Worm (Caenorhabditis elegans): ENCODE data around the gene lsm-3.

DNA sequence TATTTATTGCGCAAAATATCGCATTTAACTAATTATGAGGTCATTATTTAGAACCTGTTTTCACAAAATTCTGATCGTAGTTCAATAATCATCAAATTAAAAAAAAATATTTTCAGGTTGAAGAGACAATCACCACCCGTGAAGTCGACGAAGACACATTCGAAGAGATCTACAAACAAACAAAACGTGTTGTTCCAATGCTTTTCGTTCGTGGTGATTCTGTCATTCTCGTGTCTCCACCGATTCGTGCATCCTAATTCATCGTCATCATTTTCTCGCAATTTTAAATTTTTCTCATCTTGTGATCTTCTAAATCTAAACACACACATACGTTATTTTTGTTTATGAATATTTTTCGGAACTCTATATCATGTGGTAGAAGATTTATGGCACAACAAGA lies 1.8 kb downstream of the lsm-3 start:
- TF ChIP-seq ref-1 (GFP tag; conservative IDR thresholded peaks at IDR 0.05), result no peak
- no peak for TF ChIP-seq T22C8.4 (GFP tag; IDR thresholded peaks at IDR 0.05)
- no peak for TF ChIP-seq ztf-29 (GFP tag; IDR thresholded peaks at IDR 0.05)
- no peak for TF ChIP-seq cog-1 (tag; optimal IDR thresholded peaks at IDR 0.05)
- no peak for TF ChIP-seq med-1 (GFP tag; optimal IDR thresholded peaks at IDR 0.05; ENCODE audit: insufficient read depth)
- TF ChIP-seq tab-1 (GFP tag; IDR thresholded peaks at IDR 0.05), result no peak
- no peak for TF ChIP-seq flt-1 (GFP tag; IDR thresholded peaks at IDR 0.05)
